Fruit fly (Drosophila melanogaster) whole organism, pupa: ENCODE measurements around the gene xit.

Experiments used
- CG12605 ChIP-seq: fragments of 200-800 bp; sonication (Bioruptor generic); IDR thresholded peaks from 2 replicates; pipeline ENCODE4 v1.3.6; 2022; ENCODE audit warnings: missing biosample characterization, missing genetic modification characterization
- CG14655 ChIP-seq: fragments of 200-800 bp; sonication (Bioruptor generic); optimal IDR thresholded peaks from 3 replicates; lab custom pipeline; 2017; ENCODE audit warnings: mild to moderate bottlenecking, missing biosample characterization, missing genetic modification reagents, missing genetic modification characterization
- CG15710 ChIP-seq: fragments of 200-800 bp; sonication (Bioruptor generic); optimal IDR thresholded peaks from 2 replicates; lab custom pipeline; 2018; ENCODE audit warnings: missing biosample characterization, mild to moderate bottlenecking, missing genetic modification characterization, moderate library complexity
- CG17806 ChIP-seq: fragments of 200-800 bp; sonication (Bioruptor generic); optimal IDR thresholded peaks from 2 replicates; lab custom pipeline; 2018; ENCODE audit warnings: missing biosample characterization, mild to moderate bottlenecking, missing genetic modification characterization, moderate library complexity
- CG32121 ChIP-seq: fragments of 200-800 bp; sonication (Bioruptor generic); IDR thresholded peaks from 2 replicates; pipeline ENCODE4 v1.3.6; 2022; ENCODE audit warnings: missing biosample characterization, missing genetic modification characterization
- CG8301 ChIP-seq: fragments of 200-800 bp; sonication (Bioruptor generic); optimal IDR thresholded peaks from 2 replicates; lab custom pipeline; 2018; ENCODE audit warnings: missing biosample characterization, mild to moderate bottlenecking, missing genetic modification characterization
- D1 ChIP-seq: fragments of 200-800 bp; sonication (Bioruptor generic); optimal IDR thresholded peaks from 2 replicates; lab custom pipeline; 2018; ENCODE audit warnings: missing biosample characterization, mild to moderate bottlenecking, missing genetic modification characterization, moderate library complexity
- EcR ChIP-seq: fragments of 200-800 bp; sonication (Bioruptor generic); optimal IDR thresholded peaks from 3 replicates; lab custom pipeline; 2019; ENCODE audit warnings: missing biosample characterization, missing genetic modification characterization, mild to moderate bottlenecking, moderate library complexity, missing genetic modification reagents
- Ets98B ChIP-seq: fragments of 200-800 bp; sonication (Bioruptor generic); IDR thresholded peaks from 2 replicates; pipeline ENCODE4 v1.3.6; 2022; ENCODE audit warnings: missing biosample characterization, missing genetic modification characterization
- Snoo ChIP-seq: fragments of 200-800 bp; sonication (Bioruptor generic); optimal IDR thresholded peaks from 3 replicates; lab custom pipeline; 2017; ENCODE audit warnings: missing biosample characterization, mild to moderate bottlenecking, missing genetic modification characterization, inconsistent platforms
- fd96Ca ChIP-seq: fragments of 200-800 bp; sonication (Bioruptor generic); IDR thresholded peaks from 3 replicates; pipeline ENCODE4 v1.3.6; 2022; ENCODE audit warnings: missing biosample characterization, missing genetic modification characterization

dm6 chrX:6794826-6795225 lies 26.0 kb upstream of the xit start:
- TF ChIP-seq CG15710 (tag; lab: Kevin White, UChicago) (no peak), D1 (tag; lab: Kevin White, UChicago) (no peak), EcR (GFP tag; lab: Kevin White, UChicago) (no peak), Ets98B (GFP tag; lab: Robert Waterston, UW) (no peak), CG14655 (GFP tag; lab: Kevin White, UChicago) (no peak), Snoo (tag; lab: Kevin White, UChicago) (peak; percentile 9), fd96Ca (GFP tag; lab: Robert Waterston, UW) (0 out of 3 replicates have a peak, but pooled peaks have one; percentile 22), CG32121 (GFP tag; lab: Robert Waterston, UW) (no peak), CG8301 (tag; lab: Kevin White, UChicago) (no peak), CG17806 (tag; lab: Kevin White, UChicago) (no peak), CG12605 (GFP tag; lab: Robert Waterston, UW) (no peak)
